Fruit fly (Drosophila melanogaster) whole organism, prepupa: ENCODE data around the gene Vps39.

Experiments used
- Blimp-1 ChIP-seq: fragments of 200-800 bp; sonication (Bioruptor generic); optimal IDR thresholded peaks from 3 replicates; lab custom pipeline; 2017; ENCODE audit warnings: missing biosample characterization, missing genetic modification characterization, mild to moderate bottlenecking, moderate library complexity, missing genetic modification reagents
- CG10631 ChIP-seq: fragments of 200-800 bp; sonication (Bioruptor generic); optimal IDR thresholded peaks from 2 replicates; lab custom pipeline; 2016; ENCODE audit warnings: missing biosample characterization, missing genetic modification characterization
- CG10669 ChIP-seq: fragments of 200-800 bp; sonication (Bioruptor generic); optimal IDR thresholded peaks from 3 replicates; lab custom pipeline; 2018; ENCODE audit warnings: missing biosample characterization, mild to moderate bottlenecking, missing genetic modification characterization, moderate library complexity
- CG11294 ChIP-seq: fragments of 200-800 bp; sonication (Bioruptor generic); IDR thresholded peaks from 2 replicates; pipeline ENCODE4 v1.3.6; 2022; ENCODE audit warnings: missing biosample characterization, missing genetic modification characterization
- CG11762 ChIP-seq: fragments of 200-800 bp; sonication (Bioruptor generic); optimal IDR thresholded peaks from 3 replicates; lab custom pipeline; 2016; ENCODE audit warnings: missing biosample characterization, missing genetic modification characterization; ENCODE audit not compliant: insufficient read depth
- CG15336 ChIP-seq: fragments of 200-800 bp; sonication (Bioruptor generic); IDR thresholded peaks from 2 replicates; pipeline ENCODE4 v1.3.6; 2022; ENCODE audit warnings: missing biosample characterization, missing genetic modification characterization
- CG1621 ChIP-seq: fragments of 200-800 bp; sonication (Bioruptor generic); optimal IDR thresholded peaks from 3 replicates; lab custom pipeline; 2018; ENCODE audit warnings: missing biosample characterization, mild to moderate bottlenecking, missing genetic modification characterization
- CG16779 ChIP-seq: fragments of 200-800 bp; sonication (Bioruptor generic); optimal IDR thresholded peaks from 3 replicates; lab custom pipeline; 2017; ENCODE audit warnings: missing biosample characterization, mild to moderate bottlenecking, missing genetic modification characterization
- CG31627 ChIP-seq: fragments of 200-800 bp; sonication (Bioruptor generic); optimal IDR thresholded peaks from 3 replicates; lab custom pipeline; 2016; ENCODE audit warnings: missing biosample characterization, missing genetic modification characterization
- CG32006 ChIP-seq: fragments of 200-800 bp; sonication (Bioruptor generic); optimal IDR thresholded peaks from 3 replicates; lab custom pipeline; 2017; ENCODE audit warnings: missing biosample characterization, mild to moderate bottlenecking, missing genetic modification characterization
- CG34406 ChIP-seq: fragments of 200-800 bp; sonication (Bioruptor generic); optimal IDR thresholded peaks from 3 replicates; lab custom pipeline; 2016; ENCODE audit warnings: missing biosample characterization, missing genetic modification characterization
- CG3919 ChIP-seq: fragments of 200-800 bp; sonication (Bioruptor generic); optimal IDR thresholded peaks from 3 replicates; lab custom pipeline; 2016; ENCODE audit warnings: missing biosample characterization, missing genetic modification characterization
- CG4318 ChIP-seq: fragments of 200-800 bp; sonication (Bioruptor generic); optimal IDR thresholded peaks from 3 replicates; lab custom pipeline; 2017; ENCODE audit warnings: missing biosample characterization, mild to moderate bottlenecking, missing genetic modification characterization
- CG6276 ChIP-seq: fragments of 200-800 bp; sonication (Bioruptor generic); optimal IDR thresholded peaks from 2 replicates; lab custom pipeline; 2017; ENCODE audit warnings: missing biosample characterization, mild to moderate bottlenecking, missing genetic modification characterization
- CG6808 ChIP-seq: fragments of 200-800 bp; sonication (Bioruptor generic); optimal IDR thresholded peaks from 3 replicates; lab custom pipeline; 2017; ENCODE audit warnings: missing biosample characterization, missing genetic modification characterization, mild to moderate bottlenecking, moderate library complexity, missing genetic modification reagents
- CG6854 ChIP-seq: fragments of 200-800 bp; sonication (Bioruptor generic); optimal IDR thresholded peaks from 2 replicates; lab custom pipeline; 2017; ENCODE audit warnings: missing biosample characterization, mild to moderate bottlenecking, missing genetic modification characterization
- CG7368 ChIP-seq: fragments of 200-800 bp; sonication (Bioruptor generic); optimal IDR thresholded peaks from 3 replicates; lab custom pipeline; 2016; ENCODE audit warnings: missing biosample characterization, missing genetic modification characterization
- CG8119 ChIP-seq: fragments of 200-800 bp; sonication (Bioruptor generic); IDR thresholded peaks from 3 replicates; pipeline ENCODE4 v1.3.6; 2022; ENCODE audit warnings: missing biosample characterization, missing genetic modification characterization
- CG8319 ChIP-seq: fragments of 200-800 bp; sonication (Bioruptor generic); optimal IDR thresholded peaks from 3 replicates; lab custom pipeline; 2016; ENCODE audit warnings: missing biosample characterization, missing genetic modification characterization
- CG8632 ChIP-seq: fragments of 200-800 bp; sonication (Bioruptor generic); optimal IDR thresholded peaks from 3 replicates; lab custom pipeline; 2016; ENCODE audit warnings: missing biosample characterization, missing genetic modification characterization
- Eip75B ChIP-seq: fragments of 200-800 bp; sonication (Bioruptor generic); optimal IDR thresholded peaks from 3 replicates; lab custom pipeline; 2016; ENCODE audit warnings: missing biosample characterization, missing genetic modification characterization
- Eip78C ChIP-seq: fragments of 200-800 bp; sonication (Bioruptor generic); peaks from one replicate; lab custom pipeline; 2016; ENCODE audit warnings: missing biosample characterization, missing genetic modification characterization
- Eip93F ChIP-seq: fragments of 200-800 bp; sonication (Bioruptor generic); optimal IDR thresholded peaks from 2 replicates; lab custom pipeline; 2016; ENCODE audit warnings: missing biosample characterization, mild to moderate bottlenecking, missing genetic modification characterization
- Ets21C ChIP-seq: fragments of 200-800 bp; sonication (Bioruptor generic); optimal IDR thresholded peaks from 3 replicates; lab custom pipeline; 2016; ENCODE audit warnings: missing biosample characterization, missing genetic modification characterization
- Hr39 ChIP-seq: fragments of 200-800 bp; sonication (Bioruptor generic); optimal IDR thresholded peaks from 2 replicates; lab custom pipeline; 2016; ENCODE audit warnings: missing biosample characterization, missing genetic modification characterization
- Hr4 ChIP-seq: fragments of 200-800 bp; sonication (Bioruptor generic); optimal IDR thresholded peaks from 3 replicates; lab custom pipeline; 2016; ENCODE audit warnings: missing biosample characterization, missing genetic modification characterization
- Lpt ChIP-seq: fragments of 200-800 bp; sonication (Bioruptor generic); optimal IDR thresholded peaks from 3 replicates; lab custom pipeline; 2016; ENCODE audit warnings: missing biosample characterization, missing genetic modification characterization
- Met ChIP-seq: fragments of 200-800 bp; sonication (Bioruptor generic); optimal IDR thresholded peaks from 3 replicates; lab custom pipeline; 2016; ENCODE audit warnings: missing biosample characterization, missing genetic modification characterization
- OdsH ChIP-seq: fragments of 200-800 bp; sonication (Bioruptor generic); optimal IDR thresholded peaks from 3 replicates; lab custom pipeline; 2016; ENCODE audit warnings: missing biosample characterization, missing genetic modification characterization
- Sox102F ChIP-seq: fragments of 200-800 bp; sonication (Bioruptor generic); optimal IDR thresholded peaks from 2 replicates; lab custom pipeline; 2016; ENCODE audit warnings: missing biosample characterization, mild to moderate bottlenecking, missing genetic modification characterization
- achi ChIP-seq: fragments of 200-800 bp; sonication (Bioruptor generic); optimal IDR thresholded peaks from 3 replicates; lab custom pipeline; 2016; ENCODE audit warnings: missing biosample characterization, missing genetic modification characterization
- acj6 ChIP-seq: fragments of 200-800 bp; sonication (Bioruptor generic); optimal IDR thresholded peaks from 3 replicates; lab custom pipeline; 2016; ENCODE audit warnings: missing biosample characterization, missing genetic modification characterization
- cyc ChIP-seq: fragments of 200-800 bp; sonication (Bioruptor generic); optimal IDR thresholded peaks from 3 replicates; lab custom pipeline; 2016; ENCODE audit warnings: missing biosample characterization, missing genetic modification characterization
- dac ChIP-seq: fragments of 200-800 bp; sonication (Bioruptor generic); optimal IDR thresholded peaks from 2 replicates; lab custom pipeline; 2017; ENCODE audit warnings: missing biosample characterization, mild to moderate bottlenecking, missing genetic modification characterization
- dsx ChIP-seq: fragments of 200-800 bp; optimal IDR thresholded peaks from 3 replicates; lab custom pipeline; 2019; ENCODE audit warnings: missing biosample characterization, mild to moderate bottlenecking, missing genetic modification characterization, moderate library complexity; ENCODE audit not compliant: poor library complexity, severe bottlenecking
- eg ChIP-seq: fragments of 200-800 bp; sonication (Bioruptor generic); IDR thresholded peaks from 3 replicates; pipeline ENCODE4 v1.3.6; 2022; ENCODE audit warnings: missing biosample characterization, missing genetic modification characterization
- esn ChIP-seq: fragments of 200-800 bp; sonication (Bioruptor generic); optimal IDR thresholded peaks from 2 replicates; lab custom pipeline; 2016; ENCODE audit warnings: missing biosample characterization, mild to moderate bottlenecking, missing genetic modification characterization, moderate library complexity
- fd59A ChIP-seq: fragments of 200-800 bp; sonication (Bioruptor generic); optimal IDR thresholded peaks from 2 replicates; lab custom pipeline; 2017; ENCODE audit warnings: missing biosample characterization, mild to moderate bottlenecking, missing genetic modification characterization, missing genetic modification reagents
- fd85E ChIP-seq: fragments of 200-800 bp; sonication (Bioruptor generic); optimal IDR thresholded peaks from 3 replicates; lab custom pipeline; 2016; ENCODE audit warnings: missing biosample characterization, missing genetic modification characterization
- fkh ChIP-seq: fragments of 200-800 bp; sonication (Bioruptor generic); optimal IDR thresholded peaks from 3 replicates; lab custom pipeline; 2017; ENCODE audit warnings: missing biosample characterization, mild to moderate bottlenecking, missing genetic modification characterization, moderate library complexity
- lz ChIP-seq: fragments of 200-800 bp; sonication (Bioruptor generic); optimal IDR thresholded peaks from 3 replicates; lab custom pipeline; 2016; ENCODE audit warnings: missing biosample characterization, missing genetic modification characterization
- net ChIP-seq: fragments of 200-800 bp; sonication (Bioruptor generic); optimal IDR thresholded peaks from 3 replicates; lab custom pipeline; 2016; ENCODE audit warnings: missing biosample characterization, missing genetic modification characterization
- pdm3 ChIP-seq: fragments of 200-800 bp; sonication (Bioruptor generic); optimal IDR thresholded peaks from 3 replicates; lab custom pipeline; 2016; ENCODE audit warnings: missing biosample characterization, missing genetic modification characterization
- salr ChIP-seq, 2 experiments: fragments of 200-800 bp; sonication (Bioruptor generic); optimal IDR thresholded peaks; 3 replicates each; lab custom pipeline; 2016 to 2018; ENCODE audit warnings: missing biosample characterization in 2 of 2, missing genetic modification characterization in 2 of 2, mild to moderate bottlenecking in 1 of 2
- spab ChIP-seq: fragments of 200-800 bp; sonication (Bioruptor generic); optimal IDR thresholded peaks from 2 replicates; lab custom pipeline; 2017; ENCODE audit warnings: missing biosample characterization, mild to moderate bottlenecking, missing genetic modification characterization, missing genetic modification reagents
- svp ChIP-seq: fragments of 200-800 bp; sonication (Bioruptor generic); peaks from one replicate; lab custom pipeline; 2016; ENCODE audit warnings: missing biosample characterization, missing genetic modification characterization
- vri ChIP-seq: fragments of 200-800 bp; sonication (Bioruptor generic); optimal IDR thresholded peaks from 3 replicates; lab custom pipeline; 2016; ENCODE audit warnings: missing biosample characterization, mild to moderate bottlenecking, missing genetic modification characterization

The Vps39 gene

dm6 chr3R:18311368-18311919, 37.2 kb upstream of the Vps39 start (continued):
- TF ChIP-seq fd85E (no peak), dsx (GFP tag; lab: Kevin White, UChicago) (peak; percentile 32), vri (GFP tag; lab: Kevin White, UChicago) (no peak), CG4318 (GFP tag; lab: Kevin White, UChicago) (peak; percentile 15), spab (GFP tag; lab: Kevin White, UChicago) (peak; percentile 6), CG10631 (GFP tag; lab: Kevin White, UChicago) (peak; percentile 59), CG6276 (GFP tag; lab: Kevin White, UChicago) (peak; percentile 22), Hr39 (GFP tag; lab: Kevin White, UChicago) (peak; percentile 27), eg (GFP tag; lab: Robert Waterston, UW) (peak; percentile 52; the same call in 1 of the 3 replicates), CG6808 (GFP tag; lab: Kevin White, UChicago) (peak; percentile 44), svp (GFP tag; lab: Kevin White, UChicago) (peak; percentile 37), lz (GFP tag; lab: Kevin White, UChicago) (no peak)
- TF ChIP-seq, all 60 proteins: peak for 39

DNA sequence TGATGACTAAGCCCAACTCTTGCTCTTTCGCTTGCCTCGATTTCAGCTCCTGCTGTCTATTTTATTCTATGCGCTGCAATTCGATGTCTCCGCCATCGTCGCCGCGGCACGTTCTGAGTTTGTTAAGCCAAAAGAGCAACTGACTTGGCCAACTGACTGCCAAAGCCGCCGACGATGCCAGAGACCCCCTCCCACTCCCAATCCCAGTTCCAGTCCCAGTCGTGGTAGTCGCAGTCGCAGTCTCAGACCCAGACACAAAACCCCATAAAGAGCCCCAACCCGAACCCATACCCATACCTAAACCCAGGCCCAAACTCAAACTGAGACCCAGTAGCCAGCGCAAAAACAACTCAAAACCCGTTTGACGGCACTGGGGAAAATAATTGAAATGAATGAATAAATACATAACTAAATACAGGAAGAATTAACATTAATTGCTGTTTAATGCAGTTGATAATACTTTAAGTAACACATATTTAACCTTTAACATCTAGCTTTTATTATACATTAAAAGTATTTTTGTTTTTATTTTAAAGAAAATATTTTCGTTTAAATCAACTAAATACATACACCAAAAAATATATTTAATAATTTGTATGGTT, 36.6 kb upstream of the Vps39 start:
- no peak for TF ChIP-seq dac (GFP tag; lab: Kevin White, UChicago)
- no peak for TF ChIP-seq salr (GFP tag; optimal IDR thresholded peaks at IDR 0.05; lab: Kevin White, UChicago)
- TF ChIP-seq CG3919 (GFP tag; lab: Kevin White, UChicago): no peak
- peak; percentile 70 for TF ChIP-seq CG32006 (GFP tag; lab: Kevin White, UChicago)
- TF ChIP-seq svp (GFP tag; lab: Kevin White, UChicago): no peak
- TF ChIP-seq CG6808 (GFP tag; lab: Kevin White, UChicago): no peak
- TF ChIP-seq Hr4 (GFP tag; lab: Kevin White, UChicago): no peak
- TF ChIP-seq CG7368 (GFP tag; lab: Kevin White, UChicago): no peak
- TF ChIP-seq CG8119 (GFP tag; lab: Robert Waterston, UW): no peak
- no peak for TF ChIP-seq pdm3 (GFP tag; lab: Kevin White, UChicago)
- TF ChIP-seq CG10669: no peak
- peak; percentile 5 for TF ChIP-seq spab (GFP tag; lab: Kevin White, UChicago)
- TF ChIP-seq acj6 (GFP tag; lab: Kevin White, UChicago): peak; percentile 23
- no peak for TF ChIP-seq Blimp-1 (GFP tag; lab: Kevin White, UChicago)
- peak; percentile 13 for TF ChIP-seq CG6276 (GFP tag; lab: Kevin White, UChicago)
- TF ChIP-seq CG15336 (GFP tag; lab: Robert Waterston, UW): no peak
- no peak for TF ChIP-seq CG11762
- TF ChIP-seq fkh (GFP tag; lab: Kevin White, UChicago): no peak
- no peak for TF ChIP-seq Lpt (GFP tag; lab: Kevin White, UChicago)
- no peak for TF ChIP-seq fd59A (GFP tag; lab: Kevin White, UChicago)
- TF ChIP-seq CG31627 (GFP tag; lab: Kevin White, UChicago): no peak
- no peak for TF ChIP-seq net (GFP tag; lab: Kevin White, UChicago)
- no peak for TF ChIP-seq CG8319
- peak; percentile 54 for TF ChIP-seq CG34406 (GFP tag; lab: Kevin White, UChicago)
- TF ChIP-seq Sox102F: peak; percentile 5
- TF ChIP-seq CG8632: peak; percentile 67
- TF ChIP-seq cyc: no peak
- no peak for TF ChIP-seq CG16779
- TF ChIP-seq Eip78C: peak; percentile 26
- no peak for TF ChIP-seq esn (GFP tag; lab: Kevin White, UChicago)
- TF ChIP-seq Met: no peak
- TF ChIP-seq CG11294 (GFP tag; lab: Robert Waterston, UW): no peak
- no peak for TF ChIP-seq achi (GFP tag; lab: Kevin White, UChicago)
- no peak for TF ChIP-seq Eip93F (GFP tag; lab: Kevin White, UChicago)
- peak; percentile 12 for TF ChIP-seq CG1621
- no peak for TF ChIP-seq dsx (GFP tag; lab: Kevin White, UChicago)
- TF ChIP-seq fd85E: no peak
- peak; percentile 2 for TF ChIP-seq Eip75B (GFP tag; lab: Kevin White, UChicago)
- TF ChIP-seq lz (GFP tag; lab: Kevin White, UChicago): no peak
- no peak for TF ChIP-seq CG6854 (GFP tag; lab: Kevin White, UChicago)
- peak; percentile 27 for TF ChIP-seq OdsH
- no peak for TF ChIP-seq Ets21C
- TF ChIP-seq CG10631 (GFP tag; lab: Kevin White, UChicago): peak; percentile 58
